Worm (Caenorhabditis elegans) whole organism, late embryonic: ENCODE data around the gene D2023.1.

ENCODE experiments used
- C08G9.2 ChIP-seq: sonication (generic microtip); optimal IDR thresholded peaks from 2 replicates; lab custom pipeline; 2016; ENCODE audit warnings: mild to moderate bottlenecking, missing genetic modification characterization, moderate library complexity, missing compliant biosample characterization
- C38D4.7 ChIP-seq: fragments of 200-800 bp; sonication (Bioruptor generic); optimal IDR thresholded peaks from 2 replicates; lab custom pipeline; 2018; ENCODE audit warnings: mild to moderate bottlenecking, missing genetic modification characterization, moderate library complexity, missing compliant biosample characterization
- K02D7.2 ChIP-seq: sonication (generic microtip); optimal IDR thresholded peaks from 2 replicates; lab custom pipeline; 2017; ENCODE audit warnings: mild to moderate bottlenecking, missing genetic modification characterization, missing compliant biosample characterization
- T23F11.4 ChIP-seq: fragments of 200-800 bp; sonication (Bioruptor generic); optimal IDR thresholded peaks from 2 replicates; lab custom pipeline; 2018; ENCODE audit warnings: mild to moderate bottlenecking, missing genetic modification characterization, missing compliant biosample characterization
- Y22D7AL.16 ChIP-seq: sonication (generic microtip); optimal IDR thresholded peaks from 2 replicates; lab custom pipeline; 2016; ENCODE audit warnings: missing genetic modification characterization, missing compliant biosample characterization
- ama-1 ChIP-seq: fragments of 150-350 bp; optimal IDR thresholded peaks from 2 replicates; lab custom pipeline; 2014
- ceh-2 ChIP-seq: sonication (generic microtip); optimal IDR thresholded peaks from 2 replicates; lab custom pipeline; 2016; ENCODE audit warnings: missing genotype, missing genetic modification characterization, missing compliant biosample characterization
- ceh-22 ChIP-seq: sonication (generic microtip); optimal IDR thresholded peaks from 2 replicates; lab custom pipeline; 2017; ENCODE audit warnings: missing biosample characterization, missing genetic modification characterization
- ceh-24 ChIP-seq: sonication (generic microtip); optimal IDR thresholded peaks from 2 replicates; lab custom pipeline; 2016; ENCODE audit warnings: mild to moderate bottlenecking, missing genetic modification characterization, missing compliant biosample characterization
- ceh-30 ChIP-seq: fragments of 150-350 bp; optimal IDR thresholded peaks from 2 replicates; lab custom pipeline; 2014; ENCODE audit warnings: missing biosample characterization, missing genetic modification characterization
- ceh-31 ChIP-seq: sonication (generic microtip); optimal IDR thresholded peaks from 2 replicates; lab custom pipeline; 2016; ENCODE audit warnings: missing genetic modification characterization, missing compliant biosample characterization
- ceh-48 ChIP-seq: sonication (generic microtip); optimal IDR thresholded peaks from 2 replicates; lab custom pipeline; 2016; ENCODE audit warnings: missing genetic modification characterization, inconsistent platforms, missing compliant biosample characterization
- ceh-9 ChIP-seq: sonication (generic microtip); optimal IDR thresholded peaks from 2 replicates; lab custom pipeline; 2016; ENCODE audit warnings: mild to moderate bottlenecking, missing genetic modification characterization, inconsistent platforms, missing compliant biosample characterization
- dve-1 ChIP-seq: sonication (generic microtip); optimal IDR thresholded peaks from 2 replicates; lab custom pipeline; 2017; ENCODE audit warnings: antibody characterized with exemption, mild to moderate bottlenecking, missing genetic modification characterization, missing compliant biosample characterization
- ets-4 ChIP-seq: sonication (generic microtip); optimal IDR thresholded peaks from 2 replicates; lab custom pipeline; 2016; ENCODE audit warnings: missing genetic modification characterization, missing compliant biosample characterization
- eyg-1 ChIP-seq: sonication (generic microtip); optimal IDR thresholded peaks from 2 replicates; lab custom pipeline; 2016; ENCODE audit warnings: missing genotype, missing genetic modification characterization, missing compliant biosample characterization
- fax-1 ChIP-seq: sonication (generic microtip); optimal IDR thresholded peaks from 2 replicates; lab custom pipeline; 2016; ENCODE audit warnings: missing genotype, missing genetic modification characterization, missing compliant biosample characterization
- fkh-6 ChIP-seq: sonication (generic microtip); optimal IDR thresholded peaks from 2 replicates; lab custom pipeline; 2016; ENCODE audit warnings: missing genetic modification characterization, missing compliant biosample characterization
- gmeb-2 ChIP-seq: sonication (generic microtip); optimal IDR thresholded peaks from 2 replicates; lab custom pipeline; 2016; ENCODE audit warnings: missing genetic modification characterization, inconsistent platforms, missing compliant biosample characterization
- hlh-13 ChIP-seq: fragments of 200-800 bp; sonication (Bioruptor generic); optimal IDR thresholded peaks from 2 replicates; lab custom pipeline; 2018; ENCODE audit warnings: mild to moderate bottlenecking, missing genetic modification characterization, missing compliant biosample characterization
- hlh-6 ChIP-seq: sonication (generic microtip); optimal IDR thresholded peaks from 2 replicates; lab custom pipeline; 2016; ENCODE audit warnings: missing genotype, missing genetic modification characterization, missing compliant biosample characterization
- lim-6 ChIP-seq: sonication (generic microtip); optimal IDR thresholded peaks from 2 replicates; lab custom pipeline; 2016; ENCODE audit warnings: missing genetic modification characterization, missing compliant biosample characterization
- madf-2 ChIP-seq: sonication (generic microtip); optimal IDR thresholded peaks from 2 replicates; lab custom pipeline; 2017; ENCODE audit warnings: missing genetic modification characterization, missing compliant biosample characterization
- pax-1 ChIP-seq: fragments of 150-350 bp; optimal IDR thresholded peaks from 2 replicates; lab custom pipeline; 2014; ENCODE audit warnings: missing biosample characterization, missing genetic modification characterization
- pha-2 ChIP-seq: sonication (generic microtip); optimal IDR thresholded peaks from 2 replicates; lab custom pipeline; 2017; ENCODE audit warnings: mild to moderate bottlenecking, missing genetic modification characterization, missing compliant biosample characterization
- pqm-1 ChIP-seq: sonication (generic microtip); optimal IDR thresholded peaks from 2 replicates; lab custom pipeline; 2016; ENCODE audit warnings: missing genetic modification characterization, missing compliant biosample characterization
- pros-1 ChIP-seq: fragments of 150-350 bp; optimal IDR thresholded peaks from 2 replicates; lab custom pipeline; 2014; ENCODE audit warnings: missing biosample characterization, missing genetic modification reagents, missing genetic modification characterization
- rnt-1 ChIP-seq: sonication (generic microtip); optimal IDR thresholded peaks from 2 replicates; lab custom pipeline; 2016; ENCODE audit warnings: missing genetic modification characterization, missing compliant biosample characterization
- syd-9 ChIP-seq: sonication (generic microtip); optimal IDR thresholded peaks from 2 replicates; lab custom pipeline; 2016; ENCODE audit warnings: mild to moderate bottlenecking, missing genetic modification characterization, moderate library complexity, missing compliant biosample characterization
- tbx-2 ChIP-seq: sonication (generic microtip); optimal IDR thresholded peaks from 2 replicates; lab custom pipeline; 2016; ENCODE audit warnings: missing genetic modification characterization, missing compliant biosample characterization
- tbx-7 ChIP-seq: sonication (generic microtip); optimal IDR thresholded peaks from 2 replicates; lab custom pipeline; 2016; ENCODE audit warnings: missing genotype, missing genetic modification characterization, missing compliant biosample characterization
- ttx-3 ChIP-seq: sonication (generic microtip); optimal IDR thresholded peaks from 2 replicates; lab custom pipeline; 2016; ENCODE audit warnings: missing genetic modification reagents, missing genetic modification characterization, missing compliant biosample characterization
- unc-3 ChIP-seq, 2 experiments: fragments of 200-800 bp in 1 of 2; sonication (Bioruptor generic) in 1 of 2; sonication (generic microtip) in 1 of 2; conservative IDR thresholded peaks in 1 of 2; optimal IDR thresholded peaks in 1 of 2; 2 replicates each; pipeline versions ENCODE4 v1.3.6 to Lab custom; 2016 to 2022; ENCODE audit warnings: missing compliant biosample characterization in 2 of 2, missing genetic modification characterization in 2 of 2, missing genetic modification reagents in 1 of 2
- unc-42 ChIP-seq: sonication (generic microtip); optimal IDR thresholded peaks from 2 replicates; lab custom pipeline; 2016; ENCODE audit warnings: missing genotype, missing genetic modification characterization, missing compliant biosample characterization
- zip-5 ChIP-seq: sonication (generic microtip); optimal IDR thresholded peaks from 2 replicates; lab custom pipeline; 2016; ENCODE audit warnings: missing genetic modification characterization, missing compliant biosample characterization

D2023.1 gene

ce11 chrV:11764373-11764954 is 24.9 kb upstream of the D2023.1 start, which contains the start of the genes F55A11.1 and syx-5 (continued):
- TF ChIP-seq ceh-30 (tag; lab: Kevin White, UChicago) (peak; percentile 74), ceh-24 (tag; lab: Kevin White, UChicago) (no peak), eyg-1 (no peak), ceh-22 (tag; lab: Kevin White, UChicago) (no peak)
- TF ChIP-seq, all 69 proteins: peak for 10

ce11 chrV:11767028-11767427 is 22.3 kb upstream of the D2023.1 start, which contains the start of gene sel-11:
Gene sel-11, plus strand, starts transcription at chrV:11767328.
- no peak for TF ChIP-seq T23F11.4 (GFP tag; lab: Kevin White, UChicago)
- TF ChIP-seq pha-2, result no peak
- no peak for TF ChIP-seq ceh-48 (tag; lab: Kevin White, UChicago)
- no peak for TF ChIP-seq ceh-24 (tag; lab: Kevin White, UChicago)
- no peak for TF ChIP-seq K02D7.2 (tag; lab: Kevin White, UChicago)
- TF ChIP-seq C38D4.7 (GFP tag; lab: Kevin White, UChicago), result no peak
- TF ChIP-seq ceh-31, result no peak
- no peak for TF ChIP-seq hlh-6
- TF ChIP-seq pax-1 (tag; lab: Kevin White, UChicago), result no peak
- no peak for TF ChIP-seq unc-3 (GFP tag; conservative IDR thresholded peaks at IDR 0.05; lab: Robert Waterston, UW)
- no peak for TF ChIP-seq unc-3 (tag; optimal IDR thresholded peaks at IDR 0.05; lab: Kevin White, UChicago)
- TF ChIP-seq lim-6 (tag; lab: Kevin White, UChicago), result no peak
- no peak for TF ChIP-seq ets-4 (tag; lab: Kevin White, UChicago)
- no peak for TF ChIP-seq pqm-1 (tag; lab: Kevin White, UChicago)
- no peak for TF ChIP-seq C08G9.2 (tag; lab: Kevin White, UChicago)
- no peak for TF ChIP-seq fkh-6 (tag; lab: Kevin White, UChicago)
- no peak for TF ChIP-seq syd-9 (tag; lab: Kevin White, UChicago)
- TF ChIP-seq Y22D7AL.16 (tag; lab: Kevin White, UChicago), result no peak
- TF ChIP-seq gmeb-2 (tag; lab: Kevin White, UChicago), result no peak
- no peak for TF ChIP-seq rnt-1 (tag; lab: Kevin White, UChicago)

ce11 chrV:11769646-11770045 is 19.7 kb upstream of the D2023.1 start:
- TF ChIP-seq fax-1 (tag; lab: Kevin White, UChicago) (no peak), ceh-24 (tag; lab: Kevin White, UChicago) (no peak), ttx-3 (tag; lab: Kevin White, UChicago) (no peak), ceh-9 (no peak), ama-1 (lab: Kevin White, UChicago) (no peak)

ce11 chrV:11770053-11770517 is 19.3 kb upstream of the D2023.1 start, which contains the start of gene F55A11.4:
Gene F55A11.4, plus strand, starts transcription at chrV:11770467.
- peak; percentile 8 for TF ChIP-seq tbx-2
- no peak for TF ChIP-seq zip-5 (tag; lab: Kevin White, UChicago)
- no peak for TF ChIP-seq pros-1 (tag; lab: Kevin White, UChicago)
- no peak for TF ChIP-seq hlh-13 (GFP tag; lab: Kevin White, UChicago)
- no peak for TF ChIP-seq fkh-6 (tag; lab: Kevin White, UChicago)
- TF ChIP-seq madf-2 (tag; lab: Kevin White, UChicago), result no peak
- TF ChIP-seq lim-6 (tag; lab: Kevin White, UChicago), result no peak
- TF ChIP-seq C08G9.2 (tag; lab: Kevin White, UChicago), result peak; percentile 29
- no peak for TF ChIP-seq unc-42
- no peak for TF ChIP-seq ceh-2
- no peak for TF ChIP-seq tbx-7
- TF ChIP-seq dve-1 (tag; lab: Kevin White, UChicago), result no peak
